Worm (Caenorhabditis elegans) whole organism, mixed stage, embryonic: Measurements from ENCODE around the gene nlp-33.

ENCODE experiments used
- blmp-1 ChIP-seq: fragments of 150-350 bp; optimal IDR thresholded peaks from 2 replicates; lab custom pipeline; 2014; ENCODE audit warnings: missing biosample characterization, missing genetic modification characterization
- ces-1 ChIP-seq: fragments of 150-350 bp; optimal IDR thresholded peaks from 2 replicates; lab custom pipeline; 2014; ENCODE audit warnings: missing biosample characterization, missing genetic modification reagents, missing genetic modification characterization
- elt-3 ChIP-seq: fragments of 150-350 bp; optimal IDR thresholded peaks from 2 replicates; lab custom pipeline; 2014; ENCODE audit warnings: missing biosample characterization, missing genetic modification characterization
- lsy-2 ChIP-seq: fragments of 150-350 bp; optimal IDR thresholded peaks from 2 replicates; lab custom pipeline; 2014; ENCODE audit warnings: missing biosample characterization, missing genetic modification characterization
- nhr-2 ChIP-seq: fragments of 150-350 bp; optimal IDR thresholded peaks from 2 replicates; lab custom pipeline; 2014; ENCODE audit warnings: missing biosample characterization, missing genetic modification characterization
- snpc-4 ChIP-seq: fragments of 150-350 bp; optimal IDR thresholded peaks from 2 replicates; lab custom pipeline; 2014; ENCODE audit warnings: missing biosample characterization, missing genetic modification characterization
- tbx-8 ChIP-seq: fragments of 200-800 bp; sonication (Bioruptor generic); optimal IDR thresholded peaks from 2 replicates; lab custom pipeline; 2018; ENCODE audit warnings: mild to moderate bottlenecking, missing genetic modification characterization, moderate library complexity, missing compliant biosample characterization
- unc-62 ChIP-seq: fragments of 150-350 bp; optimal IDR thresholded peaks from 2 replicates; lab custom pipeline; 2014; ENCODE audit warnings: missing biosample characterization, missing genetic modification reagents, missing genetic modification characterization

ce11 chrV:11171906-11172305, 24.8 kb downstream of the nlp-33 start, which contains the start of gene T19C4.5:
- TF ChIP-seq nhr-2 (tag; lab: Kevin White, UChicago) (no peak), ces-1 (GFP tag; lab: Kevin White, UChicago) (no peak), unc-62 (GFP tag; lab: Kevin White, UChicago) (no peak), blmp-1 (tag; lab: Kevin White, UChicago) (no peak), snpc-4 (no peak), tbx-8 (GFP tag; lab: Kevin White, UChicago) (no peak), elt-3 (tag; lab: Kevin White, UChicago) (no peak), lsy-2 (no peak)
